Fruit fly (Drosophila melanogaster) whole organism, adult: ENCODE data around the gene CG10467.

Experiments used
- CG11617 ChIP-seq: fragments of 200-800 bp; sonication (Bioruptor generic); optimal IDR thresholded peaks from 2 replicates; lab custom pipeline; 2017; ENCODE audit warnings: mild to moderate bottlenecking, missing biosample characterization, missing genetic modification reagents, missing genetic modification characterization
- CG12768 ChIP-seq: fragments of 200-800 bp; sonication (Bioruptor generic); optimal IDR thresholded peaks from 2 replicates; lab custom pipeline; 2017; ENCODE audit warnings: missing biosample characterization, missing genetic modification characterization, mild to moderate bottlenecking, moderate library complexity, missing genetic modification reagents
- CG14711 ChIP-seq: fragments of 200-800 bp; sonication (Bioruptor generic); optimal IDR thresholded peaks from 2 replicates; lab custom pipeline; 2018; ENCODE audit warnings: missing biosample characterization, mild to moderate bottlenecking, missing genetic modification characterization, moderate library complexity
- CG1620 ChIP-seq: fragments of 200-800 bp; sonication (Bioruptor generic); optimal IDR thresholded peaks from 2 replicates; lab custom pipeline; 2016; ENCODE audit warnings: missing biosample characterization, missing genetic modification characterization
- CG33017 ChIP-seq: fragments of 200-800 bp; sonication (Bioruptor generic); optimal IDR thresholded peaks from 2 replicates; lab custom pipeline; 2018; ENCODE audit warnings: missing biosample characterization, mild to moderate bottlenecking, missing genetic modification characterization, moderate library complexity
- CG5204 ChIP-seq: fragments of 200-800 bp; sonication (Bioruptor generic); optimal IDR thresholded peaks from 2 replicates; lab custom pipeline; 2016; ENCODE audit warnings: missing biosample characterization, missing genetic modification characterization
- CG7045 ChIP-seq: fragments of 200-800 bp; sonication (Bioruptor generic); optimal IDR thresholded peaks from 2 replicates; lab custom pipeline; 2017; ENCODE audit warnings: missing biosample characterization, mild to moderate bottlenecking, missing genetic modification characterization
- CG7101 ChIP-seq: fragments of 200-800 bp; sonication (Bioruptor generic); optimal IDR thresholded peaks from 2 replicates; lab custom pipeline; 2018; ENCODE audit warnings: missing biosample characterization, mild to moderate bottlenecking, missing genetic modification characterization, moderate library complexity
- Clk ChIP-seq: fragments of 200-800 bp; sonication (Bioruptor generic); optimal IDR thresholded peaks from 2 replicates; lab custom pipeline; 2017; ENCODE audit warnings: missing biosample characterization, missing genetic modification characterization
- Crg-1 ChIP-seq: fragments of 200-800 bp; sonication (Bioruptor generic); optimal IDR thresholded peaks from 2 replicates; lab custom pipeline; 2016; ENCODE audit warnings: missing biosample characterization, missing genetic modification characterization
- Hr96 ChIP-seq: fragments of 200-800 bp; sonication (Bioruptor generic); optimal IDR thresholded peaks from 2 replicates; lab custom pipeline; 2016; ENCODE audit warnings: missing biosample characterization, missing genetic modification characterization
- Mnt ChIP-seq: fragments of 200-800 bp; sonication (Bioruptor generic); optimal IDR thresholded peaks from 2 replicates; lab custom pipeline; 2016; ENCODE audit warnings: missing biosample characterization, mild to moderate bottlenecking, missing genetic modification characterization
- bab1 ChIP-seq: fragments of 200-800 bp; sonication (Bioruptor generic); optimal IDR thresholded peaks from 3 replicates; lab custom pipeline; 2019; ENCODE audit warnings: missing biosample characterization, mild to moderate bottlenecking, missing genetic modification characterization, moderate library complexity
- cic ChIP-seq: fragments of 200-800 bp; sonication (Bioruptor generic); optimal IDR thresholded peaks from 2 replicates; lab custom pipeline; 2017; ENCODE audit warnings: missing biosample characterization, mild to moderate bottlenecking, missing genetic modification characterization, moderate library complexity
- cnc ChIP-seq, 2 experiments: fragments of >200 bp; optimal IDR thresholded peaks; 2 replicates each; lab custom pipeline; 2017
- kay ChIP-seq: fragments of 200-800 bp; sonication (Bioruptor generic); peaks from one replicate; lab custom pipeline; 2016; ENCODE audit warnings: missing biosample characterization, missing genetic modification characterization, borderline replicate concordance
- ovo ChIP-seq: fragments of 200-800 bp; sonication (Bioruptor generic); optimal IDR thresholded peaks from 2 replicates; lab custom pipeline; 2016; ENCODE audit warnings: missing biosample characterization, missing genetic modification characterization
- pad ChIP-seq: fragments of 200-800 bp; sonication (Bioruptor generic); optimal IDR thresholded peaks from 3 replicates; lab custom pipeline; 2017; ENCODE audit warnings: missing biosample characterization, missing genetic modification characterization, mild to moderate bottlenecking, moderate library complexity, missing genetic modification reagents
- tj ChIP-seq: fragments of 200-800 bp; sonication (Bioruptor generic); optimal IDR thresholded peaks from 3 replicates; lab custom pipeline; 2017; ENCODE audit warnings: missing biosample characterization, mild to moderate bottlenecking, missing genetic modification characterization, moderate library complexity
- toe ChIP-seq: fragments of 200-800 bp; sonication (Bioruptor generic); optimal IDR thresholded peaks from 2 replicates; lab custom pipeline; 2016; ENCODE audit warnings: missing biosample characterization, missing genetic modification characterization

The CG10467 gene

dm6 chr3L:6138586-6138985 lies 44.0 kb upstream of the CG10467 start:
- TF ChIP-seq CG7101 (tag; lab: Kevin White, UChicago) (no peak), CG11617 (GFP tag; lab: Kevin White, UChicago) (no peak), CG12768 (no peak), toe (GFP tag; lab: Kevin White, UChicago) (no peak), cnc (optimal IDR thresholded peaks at IDR 0.05; lab: Kevin White, UChicago) (no peak), ovo (GFP tag; lab: Kevin White, UChicago) (no peak), Hr96 (GFP tag; lab: Kevin White, UChicago) (no peak), CG5204 (GFP tag; lab: Kevin White, UChicago) (no peak), CG7045 (no peak), CG33017 (tag; lab: Kevin White, UChicago) (no peak), pad (GFP tag; lab: Kevin White, UChicago) (no peak)

dm6 chr3L:6138018-6138417 lies 43.5 kb upstream of the CG10467 start, which contains the start of gene Lcp65Ae:
Gene Lcp65Ae, minus strand, starts transcription at chr3L:6138118.
- no peak for TF ChIP-seq CG12768
- TF ChIP-seq Clk (GFP tag; lab: Kevin White, UChicago) = no peak
- TF ChIP-seq CG7045 = no peak
- no peak for TF ChIP-seq CG1620 (GFP tag; lab: Kevin White, UChicago)
- TF ChIP-seq Crg-1 (GFP tag; lab: Kevin White, UChicago) = no peak
- TF ChIP-seq cic (GFP tag; lab: Kevin White, UChicago) = no peak
- no peak for TF ChIP-seq tj (GFP tag; lab: Kevin White, UChicago)
- TF ChIP-seq CG11617 (GFP tag; lab: Kevin White, UChicago) = no peak
- TF ChIP-seq CG5204 (GFP tag; lab: Kevin White, UChicago) = no peak
- TF ChIP-seq CG14711 = no peak
- TF ChIP-seq CG33017 (tag; lab: Kevin White, UChicago) = no peak
- no peak for TF ChIP-seq kay (GFP tag; lab: Kevin White, UChicago)
- no peak for TF ChIP-seq Hr96 (GFP tag; lab: Kevin White, UChicago)

dm6 chr3L:6136691-6137090 lies 42.1 kb upstream of the CG10467 start, which contains the start of gene Lcp65Af:
Gene Lcp65Af, minus strand, starts transcription at chr3L:6136791.
- TF ChIP-seq Clk (GFP tag; lab: Kevin White, UChicago) (no peak), cic (GFP tag; lab: Kevin White, UChicago) (no peak), CG11617 (GFP tag; lab: Kevin White, UChicago) (no peak), CG12768 (no peak), CG5204 (GFP tag; lab: Kevin White, UChicago) (no peak), Mnt (GFP tag; lab: Kevin White, UChicago) (no peak), Crg-1 (GFP tag; lab: Kevin White, UChicago) (no peak), CG14711 (no peak), CG1620 (GFP tag; lab: Kevin White, UChicago) (no peak)

- TF ChIP-seq CG12768 = no peak
- no peak for TF ChIP-seq kay (GFP tag; lab: Kevin White, UChicago)
- TF ChIP-seq cic (GFP tag; lab: Kevin White, UChicago) = no peak
- TF ChIP-seq Crg-1 (GFP tag; lab: Kevin White, UChicago) = no peak
- TF ChIP-seq cnc (optimal IDR thresholded peaks at IDR 0.05; lab: Kevin White, UChicago) = no peak
- TF ChIP-seq CG1620 (GFP tag; lab: Kevin White, UChicago) = no peak
- TF ChIP-seq Hr96 (GFP tag; lab: Kevin White, UChicago) = no peak
- TF ChIP-seq toe (GFP tag; lab: Kevin White, UChicago) = no peak
- TF ChIP-seq Clk (GFP tag; lab: Kevin White, UChicago) = no peak
- no peak for TF ChIP-seq CG7045
- TF ChIP-seq pad (GFP tag; lab: Kevin White, UChicago) = no peak
- TF ChIP-seq CG14711 = no peak
- no peak for TF ChIP-seq CG11617 (GFP tag; lab: Kevin White, UChicago)
- no peak for TF ChIP-seq CG33017 (tag; lab: Kevin White, UChicago)
- TF ChIP-seq bab1 (GFP tag; lab: Kevin White, UChicago) = no peak
These were observed 40.6 kb upstream of the CG10467 start, which contains the start of gene Lcp65Ag1 for dm6 chr3L:6135174-6135573. Gene Lcp65Ag1, minus strand, starts transcription at chr3L:6135274.

dm6 chr3L:6133546-6133945 lies 39.0 kb upstream of the CG10467 start, which contains the start of gene Lcp65Ag2:
Gene Lcp65Ag2, minus strand, starts transcription at chr3L:6133593.
- TF ChIP-seq kay (GFP tag; lab: Kevin White, UChicago) (no peak), CG7045 (no peak), Clk (GFP tag; lab: Kevin White, UChicago) (no peak), CG5204 (GFP tag; lab: Kevin White, UChicago) (no peak)

- TF ChIP-seq kay (GFP tag; lab: Kevin White, UChicago) (no peak), CG33017 (tag; lab: Kevin White, UChicago) (no peak), toe (GFP tag; lab: Kevin White, UChicago) (no peak), CG12768 (no peak), Clk (GFP tag; lab: Kevin White, UChicago) (no peak), ovo (GFP tag; lab: Kevin White, UChicago) (no peak), Hr96 (GFP tag; lab: Kevin White, UChicago) (no peak), CG7101 (tag; lab: Kevin White, UChicago) (no peak), CG14711 (no peak), Crg-1 (GFP tag; lab: Kevin White, UChicago) (no peak), bab1 (GFP tag; lab: Kevin White, UChicago) (no peak), CG5204 (GFP tag; lab: Kevin White, UChicago) (no peak), CG1620 (GFP tag; lab: Kevin White, UChicago) (no peak), Mnt (GFP tag; lab: Kevin White, UChicago) (no peak), CG7045 (no peak), CG11617 (GFP tag; lab: Kevin White, UChicago) (no peak), tj (GFP tag; lab: Kevin White, UChicago) (no peak), pad (GFP tag; lab: Kevin White, UChicago) (no peak), cic (GFP tag; lab: Kevin White, UChicago) (no peak)
These were observed 37.5 kb upstream of the CG10467 start, which contains the start of gene Cpr65Au for dm6 chr3L:6132009-6132408. Gene Cpr65Au, minus strand, starts transcription at chr3L:6132109.
